Worm (Caenorhabditis elegans) whole organism, L4/young adult: Measurements from ENCODE around the gene clhm-1.

ENCODE experiments used
- dao-5 ChIP-seq: sonication (generic microtip); optimal IDR thresholded peaks from 2 replicates; lab custom pipeline; 2016; ENCODE audit warnings: missing genotype, missing genetic modification characterization, moderate library complexity, missing compliant biosample characterization
- him-1 ChIP-seq: sonication (generic microtip); optimal IDR thresholded peaks from 2 replicates; lab custom pipeline; 2016; ENCODE audit warnings: missing genotype, missing genetic modification reagents, missing genetic modification characterization, missing compliant biosample characterization

ce11 chrII:6826726-6827125 lies 44.1 kb downstream of the clhm-1 start:
- TF ChIP-seq dao-5 = no peak
- no peak for TF ChIP-seq him-1
